Worm (Caenorhabditis elegans): Measurements from ENCODE around the gene F58B4.7.

The F58B4.7 gene

DNA sequence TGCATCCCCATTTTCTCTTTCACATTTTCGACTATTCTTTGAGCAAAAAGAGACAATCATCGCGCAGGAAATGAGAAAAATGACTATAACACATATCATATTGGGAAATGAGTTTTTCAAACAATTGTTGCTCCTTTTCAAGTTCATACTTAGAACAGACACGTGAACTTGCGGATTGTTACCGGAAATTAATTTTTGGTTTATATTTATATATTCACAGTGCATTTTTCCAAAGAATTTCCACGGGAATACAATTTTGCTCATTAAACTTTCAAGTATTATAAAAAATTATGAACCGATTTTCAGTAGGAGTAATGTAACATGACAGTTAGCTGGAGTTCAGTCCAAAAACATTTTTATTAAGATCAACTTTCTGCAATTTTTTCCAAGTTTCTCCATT is at the start of gene F58B4.7:
Gene F58B4.7 (minus strand): TSS at position 101 of the 400 bp plus-strand sequence.
- no peak for TF ChIP-seq ztf-23 (GFP tag; IDR thresholded peaks at IDR 0.05)
- no peak for TF ChIP-seq med-1 (GFP tag; optimal IDR thresholded peaks at IDR 0.05; ENCODE audit: insufficient read depth)
- no peak for TF ChIP-seq klf-2 (GFP tag; conservative IDR thresholded peaks at IDR 0.05)
- TF ChIP-seq T22C8.4 (GFP tag; IDR thresholded peaks at IDR 0.05), result no peak
- no peak for TF ChIP-seq tab-1 (GFP tag; IDR thresholded peaks at IDR 0.05)
- TF ChIP-seq ztf-29 (GFP tag; IDR thresholded peaks at IDR 0.05), result no peak
- no peak for TF ChIP-seq cog-1 (tag; optimal IDR thresholded peaks at IDR 0.05)
- TF ChIP-seq flt-1 (GFP tag; IDR thresholded peaks at IDR 0.05), result no peak
- TF ChIP-seq ref-1 (GFP tag; conservative IDR thresholded peaks at IDR 0.05), result no peak

ce11 chrV:10970930-10971329 is 47.8 kb upstream of the F58B4.7 start:
- TF ChIP-seq med-1 (GFP tag; optimal IDR thresholded peaks at IDR 0.05; ENCODE audit: insufficient read depth) (no peak), cog-1 (tag; optimal IDR thresholded peaks at IDR 0.05) (no peak)

DNA sequence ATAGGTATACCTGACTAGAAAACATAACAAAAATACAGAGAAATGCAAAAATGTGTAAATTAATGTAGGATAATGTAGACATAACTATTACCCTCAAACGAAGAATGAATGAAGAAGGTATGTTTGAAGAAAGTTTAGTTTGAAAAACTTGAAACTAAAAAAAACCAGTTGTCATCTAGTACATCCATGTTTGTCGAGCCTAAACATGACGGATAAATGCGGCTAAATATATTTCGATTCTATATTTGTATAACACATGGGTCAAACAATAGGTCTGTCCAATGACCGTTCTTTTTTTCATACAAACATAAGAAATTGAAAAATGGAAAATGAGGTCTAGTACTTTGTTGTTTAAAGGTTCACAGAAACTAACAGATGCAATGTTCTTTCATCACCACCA is 46.9 kb upstream of the F58B4.7 start, which contains the start of gene F17C11.22:
Gene F17C11.22 (minus strand): TSS at position 101 of the 400 bp plus-strand sequence.
- TF ChIP-seq ztf-29 (GFP tag; IDR thresholded peaks at IDR 0.05), result no peak
- no peak for TF ChIP-seq klf-2 (GFP tag; conservative IDR thresholded peaks at IDR 0.05)
- TF ChIP-seq cog-1 (tag; optimal IDR thresholded peaks at IDR 0.05), result no peak
- TF ChIP-seq ref-1 (GFP tag; conservative IDR thresholded peaks at IDR 0.05), result no peak
- no peak for TF ChIP-seq flt-1 (GFP tag; IDR thresholded peaks at IDR 0.05)
- TF ChIP-seq ztf-23 (GFP tag; IDR thresholded peaks at IDR 0.05), result no peak
- TF ChIP-seq med-1 (GFP tag; optimal IDR thresholded peaks at IDR 0.05; ENCODE audit: insufficient read depth), result no peak
- no peak for TF ChIP-seq tab-1 (GFP tag; IDR thresholded peaks at IDR 0.05)
- TF ChIP-seq T22C8.4 (GFP tag; IDR thresholded peaks at IDR 0.05), result no peak

ce11 chrV:10967594-10968273 is 44.6 kb upstream of the F58B4.7 start:
- no peak for TF ChIP-seq T22C8.4 (GFP tag; IDR thresholded peaks at IDR 0.05)
- no peak for TF ChIP-seq cog-1 (tag; optimal IDR thresholded peaks at IDR 0.05)
- no peak for TF ChIP-seq ztf-23 (GFP tag; IDR thresholded peaks at IDR 0.05)
- no peak for TF ChIP-seq med-1 (GFP tag; optimal IDR thresholded peaks at IDR 0.05; ENCODE audit: insufficient read depth)
- TF ChIP-seq ref-1 (GFP tag; conservative IDR thresholded peaks at IDR 0.05), result no peak
- no peak for TF ChIP-seq tab-1 (GFP tag; IDR thresholded peaks at IDR 0.05)
- TF ChIP-seq ztf-29 (GFP tag; IDR thresholded peaks at IDR 0.05), result no peak
- TF ChIP-seq flt-1 (GFP tag; IDR thresholded peaks at IDR 0.05), result no peak

DNA sequence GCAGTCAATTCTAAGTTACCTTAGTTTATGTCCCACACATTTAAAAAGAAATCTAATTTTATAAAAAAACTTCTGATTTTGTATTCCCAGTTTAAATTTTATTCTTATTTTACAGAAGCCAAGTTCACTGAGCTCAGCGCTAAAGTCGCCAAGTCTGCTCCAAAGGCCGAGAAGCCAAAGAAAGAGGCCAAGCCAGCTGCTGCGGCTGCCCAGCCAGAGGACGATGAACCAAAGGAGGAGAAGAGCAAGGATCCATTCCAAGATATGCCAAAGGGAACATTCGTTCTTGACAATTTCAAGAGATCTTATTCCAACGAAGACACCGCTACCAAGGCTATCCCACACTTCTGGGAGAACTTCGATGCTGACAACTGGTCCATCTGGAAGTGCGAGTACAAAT is 43.7 kb upstream of the F58B4.7 start:
- TF ChIP-seq ztf-29 (GFP tag; IDR thresholded peaks at IDR 0.05) (no peak), ztf-23 (GFP tag; IDR thresholded peaks at IDR 0.05) (no peak), med-1 (GFP tag; optimal IDR thresholded peaks at IDR 0.05; ENCODE audit: insufficient read depth) (no peak), T22C8.4 (GFP tag; IDR thresholded peaks at IDR 0.05) (no peak), ref-1 (GFP tag; conservative IDR thresholded peaks at IDR 0.05) (no peak), cog-1 (tag; optimal IDR thresholded peaks at IDR 0.05) (no peak), tab-1 (GFP tag; IDR thresholded peaks at IDR 0.05) (no peak), klf-2 (GFP tag; conservative IDR thresholded peaks at IDR 0.05) (no peak), flt-1 (GFP tag; IDR thresholded peaks at IDR 0.05) (no peak)

DNA sequence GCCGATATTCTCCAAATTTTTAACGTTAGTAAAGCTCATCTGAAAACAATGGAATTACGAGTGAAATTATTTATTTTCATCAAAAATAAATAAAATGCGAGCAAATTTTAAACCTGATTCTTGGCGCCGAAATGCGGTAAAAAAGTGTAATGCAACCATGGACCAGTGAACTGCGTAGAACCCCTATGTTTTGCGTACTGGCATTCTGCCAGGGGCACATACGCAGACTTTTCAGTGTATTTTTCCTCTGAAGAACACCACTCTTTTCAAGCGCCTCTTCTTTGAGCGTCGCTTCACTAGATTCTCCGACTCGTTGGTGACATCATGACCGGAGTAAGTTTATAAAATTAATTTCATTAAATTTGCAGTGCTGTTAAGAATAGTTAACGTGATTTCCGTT is 42.4 kb upstream of the F58B4.7 start, which contains the start of the genes ctf-4 and eef-1G:
Gene ctf-4 (minus strand): TSS at position 39 of the 400 bp plus-strand sequence.
Gene eef-1G (plus strand): TSS at position 219 of the 400 bp plus-strand sequence.
- no peak for TF ChIP-seq ref-1 (GFP tag; conservative IDR thresholded peaks at IDR 0.05)
- no peak for TF ChIP-seq med-1 (GFP tag; optimal IDR thresholded peaks at IDR 0.05; ENCODE audit: insufficient read depth)
- TF ChIP-seq cog-1 (tag; optimal IDR thresholded peaks at IDR 0.05), result peak; percentile 86
- TF ChIP-seq flt-1 (GFP tag; IDR thresholded peaks at IDR 0.05), result peak; percentile 69
- TF ChIP-seq ztf-23 (GFP tag; IDR thresholded peaks at IDR 0.05), result peak; percentile 100
- TF ChIP-seq T22C8.4 (GFP tag; IDR thresholded peaks at IDR 0.05), result 0 out of 2 replicates have a peak, but pooled peaks have one; percentile 25

DNA sequence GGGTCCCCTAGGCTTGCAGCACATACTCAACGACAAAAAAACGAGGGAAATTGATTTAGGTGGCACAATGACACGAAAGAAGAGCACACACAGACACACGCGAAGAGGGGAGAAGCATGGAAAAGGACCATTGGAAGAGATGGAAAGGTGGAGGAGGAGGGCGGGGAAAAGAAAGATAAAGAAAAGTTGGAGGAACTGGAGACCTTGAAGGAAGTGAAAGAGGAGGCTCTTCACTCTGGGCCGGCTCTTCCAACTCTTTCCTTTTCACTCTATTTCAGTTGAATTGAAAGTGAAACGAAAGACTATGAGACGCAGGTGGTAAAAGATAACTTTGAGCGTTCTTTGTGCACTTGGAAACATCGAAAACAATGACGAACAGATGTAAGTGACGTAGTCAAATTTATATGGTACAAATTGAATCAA is 38.3 kb upstream of the F58B4.7 start:
- TF ChIP-seq cog-1 (tag; optimal IDR thresholded peaks at IDR 0.05), result no peak
- TF ChIP-seq klf-2 (GFP tag; conservative IDR thresholded peaks at IDR 0.05), result no peak
- no peak for TF ChIP-seq med-1 (GFP tag; optimal IDR thresholded peaks at IDR 0.05; ENCODE audit: insufficient read depth)
- no peak for TF ChIP-seq ref-1 (GFP tag; conservative IDR thresholded peaks at IDR 0.05)
- TF ChIP-seq ztf-23 (GFP tag; IDR thresholded peaks at IDR 0.05), result peak; percentile 65
- TF ChIP-seq flt-1 (GFP tag; IDR thresholded peaks at IDR 0.05), result no peak
- TF ChIP-seq ztf-29 (GFP tag; IDR thresholded peaks at IDR 0.05), result no peak
- no peak for TF ChIP-seq T22C8.4 (GFP tag; IDR thresholded peaks at IDR 0.05)

ce11 chrV:10960544-10960943 is 37.4 kb upstream of the F58B4.7 start, which contains the start of gene vps-36:
vps-36 (minus strand) TSS chrV:10960669.
- TF ChIP-seq T22C8.4 (GFP tag; IDR thresholded peaks at IDR 0.05) (no peak), tab-1 (GFP tag; IDR thresholded peaks at IDR 0.05) (no peak), ztf-23 (GFP tag; IDR thresholded peaks at IDR 0.05) (no peak), med-1 (GFP tag; optimal IDR thresholded peaks at IDR 0.05; ENCODE audit: insufficient read depth) (no peak), ztf-29 (GFP tag; IDR thresholded peaks at IDR 0.05) (no peak), klf-2 (GFP tag; conservative IDR thresholded peaks at IDR 0.05) (no peak), ref-1 (GFP tag; conservative IDR thresholded peaks at IDR 0.05) (no peak), cog-1 (tag; optimal IDR thresholded peaks at IDR 0.05) (no peak), flt-1 (GFP tag; IDR thresholded peaks at IDR 0.05) (no peak)

DNA sequence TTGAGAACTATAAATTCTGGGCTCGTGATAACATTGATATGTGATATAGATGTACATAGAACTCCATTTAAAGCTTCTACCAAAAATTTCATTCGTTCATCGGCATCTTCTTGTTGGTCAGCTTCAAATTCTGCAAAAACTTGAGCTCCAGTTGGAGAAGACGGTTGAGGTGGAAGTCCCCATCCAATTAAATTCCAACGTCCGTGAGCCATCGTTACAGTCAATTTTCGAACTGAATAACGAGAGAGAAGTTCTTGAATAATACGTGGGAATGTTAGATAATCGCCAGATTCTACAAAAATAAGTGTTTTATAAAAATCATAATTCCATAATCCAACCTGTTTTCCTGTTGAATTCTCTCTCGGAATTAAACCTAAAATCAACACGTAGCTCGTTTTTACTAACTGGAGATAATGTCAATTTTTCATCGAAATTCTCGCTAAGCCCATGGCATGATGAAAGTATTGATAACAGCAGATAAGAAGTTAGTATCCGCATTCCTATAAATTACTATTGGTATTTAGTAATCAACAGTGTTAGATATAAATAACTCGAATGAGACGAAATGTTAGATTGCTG is 35.3 kb upstream of the F58B4.7 start, which contains the start of gene pigt-1:
Gene pigt-1 (minus strand): TSS at position 500 of the 579 bp plus-strand sequence.
- no peak for TF ChIP-seq ztf-29 (GFP tag; IDR thresholded peaks at IDR 0.05)
- TF ChIP-seq tab-1 (GFP tag; IDR thresholded peaks at IDR 0.05), result no peak
- no peak for TF ChIP-seq med-1 (GFP tag; optimal IDR thresholded peaks at IDR 0.05; ENCODE audit: insufficient read depth)
- TF ChIP-seq ztf-23 (GFP tag; IDR thresholded peaks at IDR 0.05), result no peak
- no peak for TF ChIP-seq flt-1 (GFP tag; IDR thresholded peaks at IDR 0.05)
- TF ChIP-seq T22C8.4 (GFP tag; IDR thresholded peaks at IDR 0.05), result no peak
- TF ChIP-seq ref-1 (GFP tag; conservative IDR thresholded peaks at IDR 0.05), result no peak
- TF ChIP-seq cog-1 (tag; optimal IDR thresholded peaks at IDR 0.05), result no peak
- TF ChIP-seq klf-2 (GFP tag; conservative IDR thresholded peaks at IDR 0.05), result no peak
